Worm (Caenorhabditis elegans): ENCODE data around the gene ZK180.8.
A peak's percentile ranks its signal among the peaks of the same experiment; 100 is the strongest.

The ZK180.8 gene

DNA sequence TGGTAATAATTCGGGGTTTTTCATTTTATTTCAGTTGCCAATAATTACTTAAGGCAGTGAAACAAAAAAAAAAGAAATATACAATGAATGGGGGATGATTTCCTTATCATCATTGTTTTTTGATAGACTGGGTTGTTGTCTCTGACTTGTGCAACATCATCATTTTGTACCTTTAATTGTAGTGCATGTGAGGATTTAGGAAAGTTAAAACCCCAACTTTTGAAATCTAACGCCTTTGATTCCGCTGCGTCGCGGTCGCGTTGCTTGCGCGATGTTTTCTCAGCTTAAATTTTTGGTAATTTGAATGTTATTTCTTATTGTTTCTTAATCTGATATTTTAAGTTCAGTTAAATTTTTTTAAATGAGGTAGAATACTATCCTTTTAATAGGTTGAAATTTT lies 34.3 kb upstream of the ZK180.8 start, which contains the start of gene ZK185.5:
TSS of gene ZK185.5 (minus strand) at position 101 of the 400 bp plus-strand sequence.
- TF ChIP-seq nhr-71 (tag; optimal IDR thresholded peaks at IDR 0.05) (no peak), nhr-84 (tag; optimal IDR thresholded peaks at IDR 0.05) (no peak), mdl-1 (tag; optimal IDR thresholded peaks at IDR 0.05) (no peak), jun-1 (tag; optimal IDR thresholded peaks at IDR 0.05) (no peak), nhr-19 (GFP tag; conservative IDR thresholded peaks at IDR 0.05) (no peak), swsn-7 (tag; optimal IDR thresholded peaks at IDR 0.05) (no peak), unc-30 (tag; optimal IDR thresholded peaks at IDR 0.05) (no peak), egl-27 (tag; optimal IDR thresholded peaks at IDR 0.05) (no peak), ama-1 (optimal IDR thresholded peaks at IDR 0.05) (no peak), ztf-11 (tag; optimal IDR thresholded peaks at IDR 0.05) (no peak), pag-3 (tag; optimal IDR thresholded peaks at IDR 0.05; ENCODE audit: borderline replicate concordance, insufficient read depth) (no peak), aha-1 (tag; optimal IDR thresholded peaks at IDR 0.05) (no peak), snu-23 (GFP tag; optimal IDR thresholded peaks at IDR 0.05) (no peak), lin-35 (GFP tag; optimal IDR thresholded peaks at IDR 0.05) (no peak), snpc-4 (tag; optimal IDR thresholded peaks at IDR 0.05) (no peak)

- TF ChIP-seq nhr-237 (tag; optimal IDR thresholded peaks at IDR 0.05) (no peak), unc-130 (tag; optimal IDR thresholded peaks at IDR 0.05) (no peak), mdl-1 (tag; optimal IDR thresholded peaks at IDR 0.05) (no peak), ceh-90 (tag; optimal IDR thresholded peaks at IDR 0.05) (no peak), fos-1 (tag; optimal IDR thresholded peaks at IDR 0.05) (no peak), lin-14 (GFP tag; optimal IDR thresholded peaks at IDR 0.05) (no peak), fkh-10 (GFP tag; optimal IDR thresholded peaks at IDR 0.05) (no peak), pag-3 (tag; optimal IDR thresholded peaks at IDR 0.05; ENCODE audit: borderline replicate concordance, insufficient read depth) (no peak), egl-13 (tag; optimal IDR thresholded peaks at IDR 0.05) (no peak), unc-62 (GFP tag; optimal IDR thresholded peaks at IDR 0.05) (no peak), snpc-4 (tag; optimal IDR thresholded peaks at IDR 0.05) (no peak), hlh-4 (tag; optimal IDR thresholded peaks at IDR 0.05) (no peak), lin-35 (GFP tag; optimal IDR thresholded peaks at IDR 0.05) (peak in 1 of 2 experiments; percentile 22), efl-1 (optimal IDR thresholded peaks at IDR 0.05) (no peak), efl-1 (GFP tag; optimal IDR thresholded peaks at IDR 0.05 in 1 of 2) (peak in 1 of 2 experiments; percentile 6), elt-2 (tag; optimal IDR thresholded peaks at IDR 0.05) (peak; percentile 51), swsn-7 (tag; optimal IDR thresholded peaks at IDR 0.05) (no peak), nhr-71 (tag; optimal IDR thresholded peaks at IDR 0.05) (no peak), nhr-85 (tag) (no peak), grh-1 (GFP tag; IDR thresholded peaks at IDR 0.05) (no peak), nhr-90 (tag; optimal IDR thresholded peaks at IDR 0.05; ENCODE audit: poor library complexity) (no peak), lsy-2 (tag; optimal IDR thresholded peaks at IDR 0.05) (no peak), unc-30 (tag; optimal IDR thresholded peaks at IDR 0.05) (no peak), mep-1 (tag; optimal IDR thresholded peaks at IDR 0.05) (no peak), lin-15B (tag; optimal IDR thresholded peaks at IDR 0.05) (no peak), ztf-11 (tag; optimal IDR thresholded peaks at IDR 0.05) (no peak), hpl-2 (GFP tag; optimal IDR thresholded peaks at IDR 0.05) (no peak)
Measured at ce11 chrIV:4544215-4544614, 32.7 kb upstream of the ZK180.8 start.

- TF ChIP-seq nhr-85 (tag) (no peak), dsc-1 (tag; optimal IDR thresholded peaks at IDR 0.05) (no peak), mab-9 (GFP tag; IDR thresholded peaks at IDR 0.05) (no peak), unc-62 (GFP tag; optimal IDR thresholded peaks at IDR 0.05) (no peak), grh-1 (GFP tag; IDR thresholded peaks at IDR 0.05) (no peak), ceh-63 (GFP tag; optimal IDR thresholded peaks at IDR 0.05) (no peak), lsy-2 (tag; optimal IDR thresholded peaks at IDR 0.05) (no peak), nhr-28 (tag; optimal IDR thresholded peaks at IDR 0.05) (no peak), tbx-2 (tag; optimal IDR thresholded peaks at IDR 0.05) (no peak), mdl-1 (tag; optimal IDR thresholded peaks at IDR 0.05) (no peak), pag-3 (tag; optimal IDR thresholded peaks at IDR 0.05; ENCODE audit: borderline replicate concordance, insufficient read depth) (no peak), vab-15 (tag; optimal IDR thresholded peaks at IDR 0.05) (no peak), C04F5.9 (tag; optimal IDR thresholded peaks at IDR 0.05) (no peak), ces-1 (GFP tag; optimal IDR thresholded peaks at IDR 0.05) (no peak), snu-23 (GFP tag; optimal IDR thresholded peaks at IDR 0.05) (no peak)
Measured at ce11 chrIV:4542972-4543371, 31.4 kb upstream of the ZK180.8 start.
